Fruit fly (Drosophila melanogaster): Measurements from ENCODE around the gene CG11590.

The CG11590 gene

dm6 chrX:14208426-14209208, 8.6 kb downstream of the CG11590 start (continued):
- TF ChIP-seq CG16815 (GFP tag; optimal IDR thresholded peaks at IDR 0.05) (no peak), CG9727 (GFP tag; optimal IDR thresholded peaks at IDR 0.05) (peak; percentile 73), caup (GFP tag; optimal IDR thresholded peaks at IDR 0.05; ENCODE audit: severe bottlenecking) (no peak), Bteb2 (GFP tag; optimal IDR thresholded peaks at IDR 0.05) (peak; percentile 4), CG18262 (tag; optimal IDR thresholded peaks at IDR 0.05) (peak; percentile 67), CG7745 (tag; optimal IDR thresholded peaks at IDR 0.05) (no peak), odd (GFP tag; optimal IDR thresholded peaks at IDR 0.05) (peak; percentile 26), lbe (GFP tag; optimal IDR thresholded peaks at IDR 0.05) (no peak), NC2α (GFP tag; optimal IDR thresholded peaks at IDR 0.05) (no peak), CG4730 (GFP tag; IDR thresholded peaks at IDR 0.05) (no peak), lola (GFP tag; optimal IDR thresholded peaks at IDR 0.05) (peak in 1 of 3 experiments; percentile 64), gfzf (GFP tag; optimal IDR thresholded peaks at IDR 0.05) (no peak), run (tag; optimal IDR thresholded peaks at IDR 0.05) (no peak), CG1603 (tag; optimal IDR thresholded peaks at IDR 0.05) (peak; percentile 40), al (GFP tag; IDR thresholded peaks at IDR 0.05) (no peak), bbx (GFP tag; IDR thresholded peaks at IDR 0.05; ENCODE audit: partially characterized antibody) (no peak), CHES-1-like (GFP tag; optimal IDR thresholded peaks at IDR 0.05) (no peak), Asciz (GFP tag; optimal IDR thresholded peaks at IDR 0.05) (peak; percentile 83), Pdp1 (GFP tag; optimal IDR thresholded peaks at IDR 0.05) (peak; percentile 34 to 41), CG18011 (GFP tag; optimal IDR thresholded peaks at IDR 0.05) (no peak), hth (optimal IDR thresholded peaks at IDR 0.05) (no peak), az2 (GFP tag; optimal IDR thresholded peaks at IDR 0.05) (peak; percentile 67), CG4404 (GFP tag; IDR thresholded peaks at IDR 0.05) (no peak), MTF-1 (GFP tag; optimal IDR thresholded peaks at IDR 0.05; ENCODE audit: borderline replicate concordance) (peak; percentile 74), CG6683 (GFP tag; optimal IDR thresholded peaks at IDR 0.05) (peak; percentile 15), trem (tag; optimal IDR thresholded peaks at IDR 0.05) (peak; percentile 47), toy (GFP tag; IDR thresholded peaks at IDR 0.05) (no peak), Scr (GFP tag; IDR thresholded peaks at IDR 0.05; ENCODE audit: partially characterized antibody) (no peak), psq (GFP tag; optimal IDR thresholded peaks at IDR 0.05) (no peak), CG33213 (GFP tag; optimal IDR thresholded peaks at IDR 0.05) (no peak), Ets65A (GFP tag) (peak; percentile 70), dmrt99B (tag; optimal IDR thresholded peaks at IDR 0.05) (peak; percentile 74), yki (optimal IDR thresholded peaks at IDR 0.05) (no peak), dati (GFP tag; IDR thresholded peaks at IDR 0.05) (no peak), Dad (GFP tag; optimal IDR thresholded peaks at IDR 0.05) (peak; percentile 2), Atf-2 (GFP tag; optimal IDR thresholded peaks at IDR 0.05) (peak; percentile 22), nom (GFP tag; optimal IDR thresholded peaks at IDR 0.05) (peak; percentile 74), CG10979 (tag; optimal IDR thresholded peaks at IDR 0.05) (peak; percentile 86), slp2 (GFP tag; optimal IDR thresholded peaks at IDR 0.05) (peak; percentile 31), tin (GFP tag; optimal IDR thresholded peaks at IDR 0.05) (peak; percentile 70), CG13287 (GFP tag; IDR thresholded peaks at IDR 0.05; ENCODE audit: partially characterized antibody) (no peak; the same call in 1 of the 2 replicates), Taf1 (GFP tag; IDR thresholded peaks at IDR 0.05) (no peak), pan (optimal IDR thresholded peaks at IDR 0.05) (no peak), pan (GFP tag; optimal IDR thresholded peaks at IDR 0.05 in 1 of 2, IDR thresholded peaks at IDR 0.05 in 1 of 2) (peak in 1 of 2 experiments; percentile 58), CG1024 (GFP tag; IDR thresholded peaks at IDR 0.05) (peak; percentile 55; the same call in 1 of the 2 replicates), CG6175 (GFP tag; IDR thresholded peaks at IDR 0.05) (0 out of 3 replicates have a peak, but pooled peaks have one; percentile 26), CG30431 (GFP tag; optimal IDR thresholded peaks at IDR 0.05) (peak; percentile 7), CG17186 (GFP tag; optimal IDR thresholded peaks at IDR 0.05) (no peak), zfh2 (GFP tag; optimal IDR thresholded peaks at IDR 0.05) (no peak)

Measured in whole organism, embryonic.